Worm (Caenorhabditis elegans): ENCODE measurements around the gene trmt-10C.2.

ce11 chrIII:6331211-6331782, 14.8 kb upstream of the trmt-10C.2 start, which contains the start of gene C56G2.4:
- TF ChIP-seq pax-1 (tag; optimal IDR thresholded peaks at IDR 0.05) = no peak
- no peak for TF ChIP-seq pqm-1 (tag; optimal IDR thresholded peaks at IDR 0.05)
- no peak for TF ChIP-seq nhr-11 (tag; optimal IDR thresholded peaks at IDR 0.05)
- no peak for TF ChIP-seq sox-4 (tag; optimal IDR thresholded peaks at IDR 0.05)
